Fruit fly (Drosophila melanogaster): ENCODE data around the gene CG10646.

The CG10646 gene

dm6 chr3L:12533392-12534070, 29.8 kb upstream of the CG10646 start, which contains the start of the genes Tsf2 and CG34242:
TSS of gene Tsf2 (minus strand) at chr3L:12533724.
TSS of gene CG34242 (plus strand) at chr3L:12533996.
- peak; percentile 95 for TF ChIP-seq CG4496 (GFP tag; IDR thresholded peaks at IDR 0.05)
- TF ChIP-seq Pif1B (GFP tag; optimal IDR thresholded peaks at IDR 0.05), result peak; percentile 66
- TF ChIP-seq CG8301 (tag; optimal IDR thresholded peaks at IDR 0.05), result peak; percentile 87
- peak; percentile 92 for TF ChIP-seq CG8159 (tag; optimal IDR thresholded peaks at IDR 0.05)
- peak; percentile 10 for TF ChIP-seq CG34367 (tag; optimal IDR thresholded peaks at IDR 0.05)
- TF ChIP-seq CG10348 (GFP tag; IDR thresholded peaks at IDR 0.05), result peak; percentile 91
- TF ChIP-seq Ets98B (GFP tag; IDR thresholded peaks at IDR 0.05), result peak; percentile 88
- no peak for TF ChIP-seq CG13204 (GFP tag; optimal IDR thresholded peaks at IDR 0.05)
- peak; percentile 49 for TF ChIP-seq gl (tag; optimal IDR thresholded peaks at IDR 0.05)
- no peak for TF ChIP-seq EcR (GFP tag; optimal IDR thresholded peaks at IDR 0.05)
- TF ChIP-seq CG12605 (GFP tag; IDR thresholded peaks at IDR 0.05), result peak; percentile 97
- TF ChIP-seq Pif1A (GFP tag; optimal IDR thresholded peaks at IDR 0.05), result peak; percentile 64
- peak; percentile 71 for TF ChIP-seq rn (GFP tag; IDR thresholded peaks at IDR 0.05)
- TF ChIP-seq CG14655 (GFP tag; optimal IDR thresholded peaks at IDR 0.05), result no peak
- peak; percentile 74 for TF ChIP-seq Snoo (tag; optimal IDR thresholded peaks at IDR 0.05)
- peak; percentile 95 for TF ChIP-seq CG32121 (GFP tag; IDR thresholded peaks at IDR 0.05)
- TF ChIP-seq CG17806 (tag; optimal IDR thresholded peaks at IDR 0.05), result peak; percentile 84
- peak; percentile 32 for TF ChIP-seq D1 (tag; optimal IDR thresholded peaks at IDR 0.05)
- TF ChIP-seq CG9948 (tag; optimal IDR thresholded peaks at IDR 0.05), result peak; percentile 88
- no peak; the same call in 2 of the 3 replicates for TF ChIP-seq fd96Ca (GFP tag; IDR thresholded peaks at IDR 0.05)
- peak; percentile 72 for TF ChIP-seq CG15710 (tag; optimal IDR thresholded peaks at IDR 0.05)

DNA sequence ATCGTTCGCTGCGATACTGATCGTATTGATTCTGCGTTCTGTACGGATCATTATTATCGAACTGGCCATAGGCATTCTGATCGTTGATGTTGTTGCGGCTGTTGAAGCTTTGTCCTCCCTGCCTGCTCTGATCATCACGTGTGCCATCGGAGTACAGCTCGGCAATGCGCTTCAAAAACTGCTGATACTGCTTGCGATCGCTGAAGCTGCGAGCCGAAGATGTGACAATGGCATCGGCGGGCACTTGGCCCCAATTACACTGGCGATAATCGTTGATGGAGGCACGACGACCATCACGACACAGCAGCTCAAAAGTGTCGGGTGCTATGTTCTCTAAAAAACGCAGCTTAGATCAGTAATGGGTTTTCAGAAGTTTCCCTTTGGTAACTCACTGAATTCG, 28.5 kb upstream of the CG10646 start:
- TF ChIP-seq EcR (GFP tag; optimal IDR thresholded peaks at IDR 0.05), result no peak
- TF ChIP-seq Pif1A (GFP tag; optimal IDR thresholded peaks at IDR 0.05), result no peak
- TF ChIP-seq rn (GFP tag; IDR thresholded peaks at IDR 0.05), result no peak
- no peak for TF ChIP-seq CG4496 (GFP tag; IDR thresholded peaks at IDR 0.05)
- TF ChIP-seq CG12605 (GFP tag; IDR thresholded peaks at IDR 0.05), result no peak
- no peak for TF ChIP-seq Snoo (tag; optimal IDR thresholded peaks at IDR 0.05)
- no peak for TF ChIP-seq CG17806 (tag; optimal IDR thresholded peaks at IDR 0.05)
- TF ChIP-seq CG14655 (GFP tag; optimal IDR thresholded peaks at IDR 0.05), result no peak
- no peak for TF ChIP-seq CG32121 (GFP tag; IDR thresholded peaks at IDR 0.05)
- no peak for TF ChIP-seq CG10348 (GFP tag; IDR thresholded peaks at IDR 0.05)
- no peak for TF ChIP-seq CG8301 (tag; optimal IDR thresholded peaks at IDR 0.05)
- no peak for TF ChIP-seq fd96Ca (GFP tag; IDR thresholded peaks at IDR 0.05)
- no peak for TF ChIP-seq CG34367 (tag; optimal IDR thresholded peaks at IDR 0.05)
- TF ChIP-seq CG15710 (tag; optimal IDR thresholded peaks at IDR 0.05), result no peak
- TF ChIP-seq gl (tag; optimal IDR thresholded peaks at IDR 0.05), result no peak

DNA sequence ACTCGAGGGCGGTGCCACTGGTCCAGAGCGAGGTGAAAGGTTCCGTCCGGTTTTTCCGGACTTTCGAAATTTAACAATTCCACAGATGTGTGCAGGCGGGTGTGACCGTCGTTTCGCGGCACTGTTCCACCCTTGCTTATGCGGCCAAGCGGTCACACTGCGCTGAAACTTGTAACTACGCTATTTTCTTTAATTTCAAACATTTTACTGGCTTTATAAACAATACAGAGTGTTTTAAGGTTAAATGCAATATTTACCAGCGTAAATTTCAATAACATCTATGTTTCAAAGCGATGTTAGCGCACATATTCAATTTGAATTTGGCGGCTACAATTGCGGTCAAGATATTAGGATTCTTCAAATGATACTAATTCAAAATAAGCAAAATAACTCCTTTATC, 26.4 kb upstream of the CG10646 start, which contains the start of gene nst:
TSS of gene nst (minus strand) at position 128 of the 400 bp plus-strand sequence.
- no peak for TF ChIP-seq rn (GFP tag; IDR thresholded peaks at IDR 0.05)
- TF ChIP-seq CG34367 (tag; optimal IDR thresholded peaks at IDR 0.05), result no peak
- TF ChIP-seq gl (tag; optimal IDR thresholded peaks at IDR 0.05), result no peak
- no peak for TF ChIP-seq Pif1A (GFP tag; optimal IDR thresholded peaks at IDR 0.05)
- no peak for TF ChIP-seq Pif1B (GFP tag; optimal IDR thresholded peaks at IDR 0.05)
- no peak for TF ChIP-seq CG17806 (tag; optimal IDR thresholded peaks at IDR 0.05)
- TF ChIP-seq EcR (GFP tag; optimal IDR thresholded peaks at IDR 0.05), result no peak
- TF ChIP-seq CG10348 (GFP tag; IDR thresholded peaks at IDR 0.05), result no peak
- no peak for TF ChIP-seq Ets98B (GFP tag; IDR thresholded peaks at IDR 0.05)
- TF ChIP-seq CG13204 (GFP tag; optimal IDR thresholded peaks at IDR 0.05), result no peak
- no peak for TF ChIP-seq CG15710 (tag; optimal IDR thresholded peaks at IDR 0.05)
- no peak for TF ChIP-seq D1 (tag; optimal IDR thresholded peaks at IDR 0.05)
- TF ChIP-seq CG14655 (GFP tag; optimal IDR thresholded peaks at IDR 0.05), result no peak
- TF ChIP-seq Snoo (tag; optimal IDR thresholded peaks at IDR 0.05), result no peak
- TF ChIP-seq CG9948 (tag; optimal IDR thresholded peaks at IDR 0.05), result no peak
- TF ChIP-seq CG4496 (GFP tag; IDR thresholded peaks at IDR 0.05), result no peak
- no peak for TF ChIP-seq CG8159 (tag; optimal IDR thresholded peaks at IDR 0.05)
- TF ChIP-seq CG32121 (GFP tag; IDR thresholded peaks at IDR 0.05), result no peak
- TF ChIP-seq CG8301 (tag; optimal IDR thresholded peaks at IDR 0.05), result no peak

- TF ChIP-seq CG12605 (GFP tag; IDR thresholded peaks at IDR 0.05), result peak; percentile 72
- TF ChIP-seq Pif1A (GFP tag; optimal IDR thresholded peaks at IDR 0.05), result peak; percentile 79
- TF ChIP-seq CG34367 (tag; optimal IDR thresholded peaks at IDR 0.05), result peak; percentile 58
- TF ChIP-seq CG8301 (tag; optimal IDR thresholded peaks at IDR 0.05), result peak; percentile 73
- no peak for TF ChIP-seq EcR (GFP tag; optimal IDR thresholded peaks at IDR 0.05)
- TF ChIP-seq CG17806 (tag; optimal IDR thresholded peaks at IDR 0.05), result peak; percentile 62
- peak; percentile 51 for TF ChIP-seq Pif1B (GFP tag; optimal IDR thresholded peaks at IDR 0.05)
- peak; percentile 39 for TF ChIP-seq gl (tag; optimal IDR thresholded peaks at IDR 0.05)
- peak; percentile 85 for TF ChIP-seq CG4496 (GFP tag; IDR thresholded peaks at IDR 0.05)
- peak; percentile 74 for TF ChIP-seq CG32121 (GFP tag; IDR thresholded peaks at IDR 0.05)
- TF ChIP-seq CG15710 (tag; optimal IDR thresholded peaks at IDR 0.05), result peak; percentile 47
- no peak for TF ChIP-seq CG10348 (GFP tag; IDR thresholded peaks at IDR 0.05)
- peak; percentile 68 for TF ChIP-seq Snoo (tag; optimal IDR thresholded peaks at IDR 0.05)
- peak; percentile 82 for TF ChIP-seq Ets98B (GFP tag; IDR thresholded peaks at IDR 0.05)
- TF ChIP-seq CG9948 (tag; optimal IDR thresholded peaks at IDR 0.05), result peak; percentile 51
- no peak for TF ChIP-seq CG13204 (GFP tag; optimal IDR thresholded peaks at IDR 0.05)
- TF ChIP-seq CG14655 (GFP tag; optimal IDR thresholded peaks at IDR 0.05), result peak; percentile 71
- TF ChIP-seq D1 (tag; optimal IDR thresholded peaks at IDR 0.05), result no peak
- TF ChIP-seq CG8159 (tag; optimal IDR thresholded peaks at IDR 0.05), result peak; percentile 60
- TF ChIP-seq fd96Ca (GFP tag; IDR thresholded peaks at IDR 0.05), result peak; percentile 72; the same call in 2 of the 3 replicates
- TF ChIP-seq rn (GFP tag; IDR thresholded peaks at IDR 0.05), result 0 out of 2 replicates have a peak, but pooled peaks have one; percentile 22
Measured at dm6 chr3L:12529431-12530007, 25.8 kb upstream of the CG10646 start.

All from whole organism, pupa.